Worm (Caenorhabditis elegans): ENCODE results near the gene hil-2.
A peak's percentile ranks its signal among the peaks of the same experiment; 100 is the strongest.

Gene hil-2

DNA sequence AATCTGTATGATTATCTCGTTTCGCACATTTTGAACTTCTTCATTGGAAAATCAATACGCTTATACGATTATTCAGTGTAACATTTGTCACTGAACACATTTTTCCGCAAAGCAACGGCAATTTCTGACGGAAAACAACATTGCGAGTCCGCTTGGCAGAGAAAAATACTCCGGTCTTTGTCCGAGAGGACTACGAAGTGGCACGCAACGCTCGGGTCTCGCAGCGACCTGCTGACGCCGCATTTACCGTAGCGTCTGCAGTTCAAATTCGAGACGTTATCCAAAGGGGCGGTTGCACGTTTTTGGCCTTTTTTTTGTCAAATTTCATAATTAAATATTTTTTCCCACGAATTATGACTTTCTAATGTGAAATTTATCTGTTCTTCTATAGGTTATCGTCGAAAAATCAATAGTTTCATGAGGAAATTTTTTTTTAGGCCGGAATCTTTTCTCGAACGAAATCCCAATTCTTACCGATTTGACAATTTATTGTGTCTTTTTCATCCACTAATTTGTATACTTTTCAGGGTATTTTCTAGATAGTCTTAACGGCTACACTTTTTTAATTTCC lies 29.7 kb downstream of the hil-2 start, which contains the start of gene sqd-1 (continued):
- peak; percentile 16 for TF ChIP-seq ceh-30 (tag; optimal IDR thresholded peaks at IDR 0.05)
- TF ChIP-seq ceh-18 (tag; optimal IDR thresholded peaks at IDR 0.05), result peak; percentile 87
- peak; percentile 31 for TF ChIP-seq pat-9 (tag; optimal IDR thresholded peaks at IDR 0.05)
- TF ChIP-seq fkh-6 (tag; optimal IDR thresholded peaks at IDR 0.05), result no peak
- peak; percentile 69 for TF ChIP-seq C08G9.2 (tag; optimal IDR thresholded peaks at IDR 0.05)
- peak; percentile 27 for TF ChIP-seq K09A11.1 (tag; optimal IDR thresholded peaks at IDR 0.05; ENCODE audit: insufficient read depth)
- TF ChIP-seq hlh-6 (tag; optimal IDR thresholded peaks at IDR 0.05), result peak; percentile 33
- TF ChIP-seq unc-3 (GFP tag; conservative IDR thresholded peaks at IDR 0.05), result no peak
- TF ChIP-seq unc-3 (tag; optimal IDR thresholded peaks at IDR 0.05), result no peak
- peak; percentile 21 for TF ChIP-seq hlh-8 (tag; optimal IDR thresholded peaks at IDR 0.05)
- TF ChIP-seq eyg-1 (tag; optimal IDR thresholded peaks at IDR 0.05), result no peak
- TF ChIP-seq ceh-34 (tag; optimal IDR thresholded peaks at IDR 0.05), result peak; percentile 71
- TF ChIP-seq unc-42 (tag; optimal IDR thresholded peaks at IDR 0.05), result peak; percentile 81
- peak; percentile 57 for TF ChIP-seq pax-1 (tag; optimal IDR thresholded peaks at IDR 0.05)
- TF ChIP-seq zip-5 (tag; optimal IDR thresholded peaks at IDR 0.05), result no peak
- TF ChIP-seq nhr-232 (tag; optimal IDR thresholded peaks at IDR 0.05), result no peak
- TF ChIP-seq elt-4 (tag; optimal IDR thresholded peaks at IDR 0.05), result no peak
- no peak for TF ChIP-seq nhr-11 (tag; optimal IDR thresholded peaks at IDR 0.05)
- peak; percentile 24 for TF ChIP-seq syd-9 (tag; optimal IDR thresholded peaks at IDR 0.05)
- peak; percentile 55 for TF ChIP-seq ceh-2 (tag; optimal IDR thresholded peaks at IDR 0.05)
- peak; percentile 54 for TF ChIP-seq ets-4 (tag; optimal IDR thresholded peaks at IDR 0.05)
- no peak for TF ChIP-seq pqm-1 (tag; optimal IDR thresholded peaks at IDR 0.05)
- no peak for TF ChIP-seq pag-3 (tag; optimal IDR thresholded peaks at IDR 0.05; ENCODE audit: borderline replicate concordance)
- no peak for TF ChIP-seq pha-2 (tag; optimal IDR thresholded peaks at IDR 0.05)
- peak; percentile 44 for TF ChIP-seq gmeb-2 (tag; optimal IDR thresholded peaks at IDR 0.05)
- TF ChIP-seq tbx-7 (tag; optimal IDR thresholded peaks at IDR 0.05), result no peak
- TF ChIP-seq unc-86 (tag; optimal IDR thresholded peaks at IDR 0.05), result peak; percentile 59

DNA sequence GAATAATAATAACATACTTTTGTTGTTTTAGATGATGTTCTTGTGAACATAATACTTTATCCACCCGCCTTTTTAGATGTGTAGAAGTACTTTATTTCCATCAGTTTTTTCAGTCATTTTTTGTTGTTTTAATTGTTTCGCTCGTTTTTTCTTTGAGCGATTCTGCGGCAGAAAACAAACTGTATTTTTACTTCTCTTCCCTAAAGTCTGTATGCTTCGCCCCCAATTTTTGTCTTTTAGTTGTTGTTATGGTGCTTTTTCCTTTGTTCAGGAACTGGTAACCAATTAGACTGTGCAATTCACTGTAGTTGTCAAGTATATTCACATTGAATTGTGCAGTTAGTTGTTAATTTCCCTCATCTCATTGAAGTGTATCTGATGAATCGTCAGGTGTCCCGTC lies 31.7 kb downstream of the hil-2 start:
- TF ChIP-seq hlh-15 (tag; optimal IDR thresholded peaks at IDR 0.05) (no peak), dve-1 (tag; optimal IDR thresholded peaks at IDR 0.05) (no peak), ceh-2 (tag; optimal IDR thresholded peaks at IDR 0.05) (no peak), hlh-13 (GFP tag; optimal IDR thresholded peaks at IDR 0.05) (no peak), mec-3 (tag; optimal IDR thresholded peaks at IDR 0.05; ENCODE audit: borderline replicate concordance) (no peak), elt-2 (tag; optimal IDR thresholded peaks at IDR 0.05) (no peak), sox-4 (tag; optimal IDR thresholded peaks at IDR 0.05) (no peak), tbx-7 (tag; optimal IDR thresholded peaks at IDR 0.05) (no peak), sox-2 (GFP tag; IDR thresholded peaks at IDR 0.05) (no peak), pha-4 (tag; optimal IDR thresholded peaks at IDR 0.05) (no peak)

ce11 chrIV:6326448-6326847 lies 32.4 kb downstream of the hil-2 start, which contains the start of gene lsm-8:
Gene lsm-8 (plus strand): TSS chrIV:6326526.
- TF ChIP-seq lin-11 (tag; optimal IDR thresholded peaks at IDR 0.05) (no peak), tbx-7 (tag; optimal IDR thresholded peaks at IDR 0.05) (no peak), odd-2 (tag; optimal IDR thresholded peaks at IDR 0.05) (no peak), ceh-14 (tag; optimal IDR thresholded peaks at IDR 0.05) (no peak), sox-2 (GFP tag; IDR thresholded peaks at IDR 0.05) (no peak)
